Worm (Caenorhabditis elegans): ENCODE data around the gene F11G11.13.
"Not testable (repeated sequence)": the region's sequence is repeated elsewhere in the genome, so short reads cannot be mapped to it uniquely, and the experiment has no call there.

Gene F11G11.13

DNA sequence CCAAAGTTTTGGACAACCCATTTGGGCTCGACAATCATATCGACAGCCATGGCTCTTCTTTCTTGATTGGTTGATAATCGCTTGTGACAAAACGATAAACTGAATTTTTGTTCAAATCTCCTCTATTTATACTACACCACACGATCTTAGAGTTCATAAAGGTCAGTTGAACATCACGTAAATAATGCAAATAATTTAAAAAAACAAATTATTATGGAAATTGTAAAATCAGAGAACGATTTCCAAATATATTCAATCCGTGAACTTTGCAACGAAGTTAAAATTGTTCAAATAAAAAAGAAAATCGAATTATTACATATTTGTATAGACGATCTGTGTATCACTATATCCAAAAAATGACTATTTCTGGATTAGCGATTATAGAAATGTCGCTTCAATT, 12.6 kb downstream of the F11G11.13 start, which contains the start of the genes mpst-4 and F11G11.14:
TSS of gene mpst-4 (minus strand) at position 101 of the 400 bp plus-strand sequence.
TSS of gene F11G11.14 (plus strand) at position 325 of the 400 bp plus-strand sequence.
- no peak for TF ChIP-seq unc-62 (GFP tag; optimal IDR thresholded peaks at IDR 0.05)

DNA sequence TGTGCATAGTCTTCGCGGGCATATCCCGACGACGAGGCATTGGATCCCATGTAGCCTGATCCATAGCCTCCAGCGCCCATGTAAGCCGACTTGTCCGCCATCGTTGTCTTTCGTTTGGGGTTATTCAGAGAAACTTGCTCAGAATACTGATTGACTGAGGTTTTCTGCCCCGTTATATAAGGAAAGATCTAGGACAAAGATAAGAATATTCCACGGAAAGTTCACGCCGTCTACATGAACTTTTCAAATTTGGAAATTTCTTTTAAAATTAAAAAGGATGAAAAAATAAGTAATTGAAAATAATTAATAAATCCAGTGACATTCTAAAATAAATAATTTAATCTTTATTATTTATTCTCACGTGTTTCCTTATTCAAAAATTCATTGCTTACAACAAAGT, 15.7 kb downstream of the F11G11.13 start, which contains the start of the genes nspd-5 and F11G11.4:
TSS of gene nspd-5 (minus strand) at position 101 of the 400 bp plus-strand sequence.
TSS of gene F11G11.4 (plus strand) at position 335 of the 400 bp plus-strand sequence.
- not testable (repeated sequence) for TF ChIP-seq unc-62 (GFP tag; optimal IDR thresholded peaks at IDR 0.05)

DNA sequence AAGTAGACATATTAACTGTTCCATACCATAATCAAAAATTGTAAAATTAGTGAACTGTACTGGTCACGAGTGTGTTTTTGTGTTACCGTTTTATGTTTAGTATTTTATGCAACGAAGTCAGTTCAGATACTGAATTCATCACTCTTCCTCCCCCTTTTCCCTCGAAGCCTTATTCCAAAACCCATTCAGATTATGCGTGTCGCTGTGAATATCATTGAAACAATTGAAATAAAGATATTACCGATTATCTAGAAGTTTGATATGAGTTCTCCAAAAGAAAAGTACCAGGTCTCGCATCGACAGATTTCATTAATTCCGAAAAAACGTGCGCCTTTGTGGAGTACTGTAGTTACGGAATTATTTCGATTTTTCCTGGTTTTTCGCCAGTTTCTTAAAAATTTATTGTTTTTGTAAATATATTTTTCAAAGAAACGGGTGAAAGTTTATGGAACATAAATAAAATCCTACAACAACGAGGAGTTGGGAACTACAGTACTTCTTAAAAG, 17.0 kb downstream of the F11G11.13 start:
- TF ChIP-seq unc-62 (GFP tag; optimal IDR thresholded peaks at IDR 0.05): no peak

DNA sequence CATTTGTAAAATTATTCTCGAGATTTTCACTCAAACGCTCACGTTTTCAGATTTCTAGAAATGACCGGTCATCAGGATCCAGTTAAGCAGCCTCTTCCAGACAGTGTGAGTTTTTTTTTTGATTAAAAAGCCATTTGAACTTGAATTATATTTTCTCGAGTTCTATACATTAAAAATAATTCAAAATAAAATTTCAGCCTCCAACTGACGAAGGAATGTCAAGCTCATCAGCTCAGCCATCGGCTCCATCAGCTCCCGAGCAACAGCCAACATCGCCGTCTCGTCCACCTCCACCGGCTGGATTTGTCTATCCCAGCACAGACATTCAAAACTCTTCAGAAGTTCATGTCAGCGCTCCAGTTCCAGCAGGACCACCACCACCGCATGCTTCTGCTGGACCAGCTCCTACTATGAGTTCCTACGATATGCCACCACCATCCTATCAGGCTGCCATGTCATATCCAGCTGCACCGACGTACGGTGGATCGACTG, 18.1 kb downstream of the F11G11.13 start, which contains the start of gene F11G11.5:
TSS of gene F11G11.5 (plus strand) at position 51 of the 492 bp plus-strand sequence.
- TF ChIP-seq unc-62 (GFP tag; optimal IDR thresholded peaks at IDR 0.05): no peak

DNA sequence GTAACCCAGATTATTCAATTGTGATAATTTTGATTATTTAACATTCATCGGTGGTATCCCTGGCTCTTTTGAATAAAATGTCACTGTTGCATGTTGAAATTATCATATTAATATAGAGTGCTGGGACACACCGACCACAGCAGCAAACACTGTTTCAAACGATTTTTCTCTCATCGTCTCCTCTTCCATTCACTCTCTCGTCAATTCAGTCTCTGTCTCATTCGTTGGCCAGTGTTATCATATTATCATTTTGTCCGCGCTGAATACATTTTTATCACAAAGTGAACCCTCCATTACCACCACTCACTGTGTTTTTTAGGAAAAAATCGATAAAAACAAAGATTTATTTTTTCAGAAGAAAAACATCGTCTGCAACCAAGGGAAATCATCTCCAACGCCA, 18.9 kb downstream of the F11G11.13 start:
- no peak for TF ChIP-seq unc-62 (GFP tag; optimal IDR thresholded peaks at IDR 0.05)

DNA sequence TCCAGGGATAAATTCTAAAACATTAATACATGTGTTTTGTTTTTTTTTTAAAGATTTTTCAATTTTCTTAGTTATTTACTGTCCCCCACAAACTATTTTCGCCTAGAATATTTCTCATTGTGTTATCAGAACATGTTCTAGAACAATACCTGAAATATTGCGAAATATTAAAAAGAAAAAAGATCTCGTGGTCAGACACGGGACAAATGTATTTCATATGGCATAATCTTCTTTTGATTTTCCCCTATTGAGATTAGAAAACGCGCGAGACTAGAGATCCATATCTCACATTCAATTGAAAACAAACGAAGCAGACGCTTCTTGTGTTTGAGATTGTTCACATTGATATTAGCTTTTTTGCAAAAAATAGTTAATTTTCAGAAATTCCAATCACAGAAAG, 19.9 kb downstream of the F11G11.13 start:
- TF ChIP-seq unc-62 (GFP tag; optimal IDR thresholded peaks at IDR 0.05): no peak

DNA sequence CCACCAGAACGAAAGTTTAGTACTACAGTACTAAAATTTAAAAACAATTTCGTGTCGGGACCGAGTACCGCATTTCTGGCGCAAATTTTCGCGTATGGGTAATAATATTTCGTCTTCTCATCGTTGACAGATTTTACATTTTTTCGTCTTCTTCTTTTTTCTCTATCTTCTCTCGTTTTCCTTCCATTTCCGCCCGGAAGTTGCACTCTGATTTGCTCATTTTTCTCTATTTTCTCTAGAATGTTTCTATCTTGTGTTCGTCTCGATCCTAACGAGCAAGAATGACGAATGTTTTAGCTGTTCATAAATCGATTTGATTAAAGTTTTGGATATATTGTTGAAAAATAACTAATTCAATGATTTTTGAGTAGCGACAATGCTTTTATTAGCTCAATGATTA, 20.5 kb downstream of the F11G11.13 start:
- no peak for TF ChIP-seq unc-62 (GFP tag; optimal IDR thresholded peaks at IDR 0.05)

DNA sequence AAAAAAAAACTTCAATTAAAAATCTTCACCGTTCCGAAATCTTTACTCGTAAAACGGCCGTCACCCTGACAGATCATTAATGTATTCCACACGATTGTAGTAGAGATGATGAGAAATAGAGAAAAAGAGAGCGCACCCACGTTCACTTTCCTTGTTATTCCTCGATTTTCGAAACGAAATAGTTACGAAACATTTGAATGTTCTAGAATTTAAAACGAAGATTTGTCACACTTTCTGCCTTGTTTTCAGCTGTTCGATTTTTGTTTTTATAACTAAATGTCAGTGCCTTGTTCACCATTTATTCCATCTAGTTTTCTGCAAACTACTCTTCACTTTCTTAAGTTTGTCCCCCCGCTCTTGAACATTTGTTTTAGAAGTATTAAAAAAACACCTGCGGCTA, 21.2 kb downstream of the F11G11.13 start:
- no peak for TF ChIP-seq unc-62 (GFP tag; optimal IDR thresholded peaks at IDR 0.05)

DNA sequence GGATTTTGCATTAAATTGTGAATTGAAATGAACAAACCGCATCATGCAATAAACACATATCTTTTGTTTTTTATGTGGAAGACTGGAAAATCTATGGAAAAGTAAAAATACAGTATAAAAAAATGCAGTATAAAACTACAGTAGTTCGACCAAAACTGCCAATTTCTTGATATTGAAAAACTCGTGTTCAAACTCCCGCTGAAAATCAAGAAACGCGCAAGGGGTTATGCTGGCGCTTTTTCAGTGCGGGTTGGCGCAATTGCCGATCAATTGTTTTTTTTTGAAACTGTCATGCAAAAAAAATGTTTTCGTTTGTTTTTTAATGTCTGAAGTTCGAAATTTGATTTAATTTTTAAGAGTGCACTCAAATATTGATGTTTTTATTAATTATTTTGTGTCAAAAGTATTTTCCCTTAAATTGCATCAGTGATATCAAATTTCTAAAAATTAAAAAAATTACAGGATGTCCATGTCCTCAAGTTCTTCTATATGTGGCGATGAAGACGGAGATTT, 24.3 kb downstream of the F11G11.13 start, which contains the start of gene dnj-9:
TSS of gene dnj-9 (plus strand) at position 463 of the 513 bp plus-strand sequence.
- no peak for TF ChIP-seq unc-62 (GFP tag; optimal IDR thresholded peaks at IDR 0.05)

DNA sequence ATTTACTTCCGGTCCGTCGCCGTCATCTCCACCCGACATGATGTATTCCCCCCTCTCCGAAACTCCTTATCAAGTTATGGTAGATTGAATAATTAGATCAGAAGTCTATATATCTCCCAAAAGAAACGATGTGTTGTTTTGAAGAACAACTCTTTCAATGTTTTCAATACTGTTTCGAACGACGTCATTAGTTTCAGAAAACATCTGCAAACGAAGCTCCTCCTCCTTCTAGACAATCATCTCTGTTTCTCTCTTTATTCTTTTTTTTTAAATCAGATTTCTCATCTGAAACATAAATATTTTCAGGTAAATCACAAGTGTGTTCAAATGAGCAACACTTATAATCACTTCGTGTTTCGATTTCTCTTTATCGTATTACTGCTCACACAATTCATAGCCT, 26.1 kb downstream of the F11G11.13 start, which contains the start of gene T23B7.3:
TSS of gene T23B7.3 (plus strand) at position 301 of the 400 bp plus-strand sequence.
- TF ChIP-seq unc-62 (GFP tag; optimal IDR thresholded peaks at IDR 0.05): no peak

DNA sequence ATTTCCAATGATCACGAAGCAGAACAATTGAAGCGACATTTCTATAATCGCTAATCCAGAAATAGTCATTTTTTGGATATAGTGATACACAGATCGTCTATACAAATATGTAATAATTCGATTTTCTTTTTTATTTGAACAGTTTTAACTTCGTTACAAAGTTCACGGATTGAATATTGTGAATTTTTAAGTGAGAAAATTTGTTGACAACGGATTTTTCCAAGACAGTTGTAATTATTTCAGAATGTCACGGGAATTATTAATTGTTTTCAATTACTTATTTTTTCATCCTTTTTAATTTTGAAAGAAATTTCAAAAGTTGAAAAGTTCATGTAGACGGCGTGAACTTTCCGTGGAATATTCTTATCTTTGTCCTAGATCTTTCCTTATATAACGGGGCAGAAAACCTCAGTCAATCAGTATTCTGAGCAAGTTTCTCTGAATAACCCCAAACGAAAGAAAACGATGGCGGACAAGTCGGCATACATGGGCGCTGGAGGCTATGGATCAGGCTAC, 33.8 kb downstream of the F11G11.13 start, which contains the start of the genes T23B7.2 and nspd-4:
TSS of gene T23B7.2 (minus strand) at position 101 of the 516 bp plus-strand sequence.
TSS of gene nspd-4 (plus strand) at position 466 of the 516 bp plus-strand sequence.
- not testable (repeated sequence) for TF ChIP-seq unc-62 (GFP tag; optimal IDR thresholded peaks at IDR 0.05)

DNA sequence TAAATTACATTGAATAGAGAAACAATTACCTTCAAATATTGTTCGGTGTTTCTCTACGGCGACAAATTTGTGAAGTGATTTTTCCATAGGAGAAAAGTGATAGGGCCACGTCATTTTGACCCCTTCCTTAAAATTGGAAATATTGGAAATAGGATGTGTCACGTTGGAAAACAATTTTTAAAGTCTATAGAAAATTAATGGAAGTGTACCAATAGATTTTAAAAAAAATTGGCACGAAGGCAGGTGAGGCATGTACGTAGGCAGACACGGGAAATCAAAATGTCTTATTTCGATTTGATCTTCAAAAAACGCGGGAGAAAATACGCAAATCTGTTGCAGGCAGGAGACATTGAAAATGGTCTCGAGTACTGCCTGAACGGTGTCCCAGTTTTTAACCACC, 38.3 kb downstream of the F11G11.13 start, which contains the start of gene C33F10.12:
TSS of gene C33F10.12 (minus strand) at position 101 of the 400 bp plus-strand sequence.
- TF ChIP-seq unc-62 (GFP tag; optimal IDR thresholded peaks at IDR 0.05): no peak

DNA sequence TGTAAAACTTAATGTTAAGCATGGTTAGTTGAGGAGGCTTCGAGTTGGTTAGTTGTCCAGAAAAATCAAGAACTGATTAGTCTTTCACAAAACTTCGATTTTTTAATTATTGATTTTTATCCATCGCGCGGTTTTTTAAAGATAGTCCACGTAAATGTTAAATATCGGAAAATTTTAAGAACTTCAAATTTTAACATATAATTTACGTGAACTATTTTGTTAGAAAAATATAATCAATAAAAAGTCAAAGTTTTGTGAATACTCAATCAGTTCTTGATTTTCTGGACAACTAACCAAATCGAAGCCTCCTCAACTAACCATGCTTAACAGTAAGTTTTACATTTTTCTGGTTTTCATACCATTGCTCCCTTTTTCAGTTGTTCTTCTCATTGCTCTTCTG, 41.2 kb downstream of the F11G11.13 start, which contains the start of the genes C33F10.11 and C33F10.1:
TSS of gene C33F10.11 (minus strand) at position 101 of the 400 bp plus-strand sequence.
TSS of gene C33F10.1 (plus strand) at position 263 of the 400 bp plus-strand sequence.
- no peak for TF ChIP-seq unc-62 (GFP tag; optimal IDR thresholded peaks at IDR 0.05)

DNA sequence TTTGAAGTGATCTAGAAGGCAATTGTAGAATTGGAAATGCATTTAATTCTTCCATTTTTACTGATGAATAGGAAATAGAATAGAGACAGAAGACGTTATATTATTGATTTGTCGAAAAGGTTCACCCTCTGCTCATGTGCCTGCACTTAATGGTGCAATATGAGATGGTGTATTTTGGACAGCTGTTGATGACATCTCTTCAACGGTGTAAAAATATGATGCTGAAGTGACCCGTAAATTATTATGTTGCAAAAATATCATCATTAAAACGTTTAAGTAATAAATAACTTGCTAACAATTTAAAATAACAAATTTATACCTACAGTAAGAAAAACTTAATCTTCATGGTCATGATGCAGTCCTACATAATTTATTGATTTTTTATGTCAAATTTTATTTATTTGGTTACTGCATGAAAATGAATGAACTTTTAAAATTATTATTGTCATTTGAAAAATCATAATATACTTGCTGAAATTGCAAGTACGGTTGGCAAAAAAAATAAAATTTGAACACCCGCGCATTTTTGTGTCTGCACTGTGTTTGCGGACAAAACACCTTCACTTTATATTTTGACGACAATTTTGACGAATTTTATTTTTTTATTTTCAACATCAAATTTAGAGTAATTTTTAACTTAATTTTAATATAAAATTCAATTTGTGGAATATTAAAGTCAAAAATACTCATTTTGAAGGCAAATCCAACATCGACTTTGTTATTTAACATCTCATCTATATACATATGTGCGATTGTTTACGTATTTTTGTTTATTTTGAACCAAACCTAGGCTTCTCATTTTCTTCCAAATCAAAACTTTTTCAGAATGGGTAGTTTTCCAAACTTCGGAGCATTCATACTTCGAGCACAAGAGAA, 48.0 kb downstream of the F11G11.13 start, which contains the start of the genes fbxb-88 and tbck-1:
TSS of gene fbxb-88 (minus strand) at position 151 of the 876 bp plus-strand sequence.
TSS of gene tbck-1 (plus strand) at position 826 of the 876 bp plus-strand sequence.
- no peak for TF ChIP-seq unc-62 (GFP tag; optimal IDR thresholded peaks at IDR 0.05)

All from whole organism, dauer.